Worm (Caenorhabditis elegans) whole organism, late embryonic: ENCODE measurements around the gene Y54F10BM.12.

ENCODE experiments used
- C38D4.7 ChIP-seq: fragments of 200-800 bp; sonication (Bioruptor generic); optimal IDR thresholded peaks from 2 replicates; lab custom pipeline; 2018; ENCODE audit warnings: mild to moderate bottlenecking, missing genetic modification characterization, moderate library complexity, missing compliant biosample characterization
- K02D7.2 ChIP-seq: sonication (generic microtip); optimal IDR thresholded peaks from 2 replicates; lab custom pipeline; 2017; ENCODE audit warnings: mild to moderate bottlenecking, missing genetic modification characterization, missing compliant biosample characterization
- K09A11.1 ChIP-seq: sonication (generic microtip); optimal IDR thresholded peaks from 2 replicates; lab custom pipeline; 2017; ENCODE audit warnings: antibody characterized with exemption, mild to moderate bottlenecking, missing genetic modification characterization, missing compliant biosample characterization; ENCODE audit not compliant: insufficient read depth
- ahr-1 ChIP-seq: sonication (generic microtip); optimal IDR thresholded peaks from 2 replicates; lab custom pipeline; 2016; ENCODE audit warnings: missing genetic modification characterization, missing compliant biosample characterization
- ama-1 ChIP-seq: fragments of 150-350 bp; optimal IDR thresholded peaks from 2 replicates; lab custom pipeline; 2014
- ceh-14 ChIP-seq: sonication (generic microtip); optimal IDR thresholded peaks from 2 replicates; lab custom pipeline; 2016; ENCODE audit warnings: missing genotype, missing genetic modification characterization, missing compliant biosample characterization
- ceh-19 ChIP-seq: fragments of 200-800 bp; sonication (Bioruptor generic); optimal IDR thresholded peaks from 2 replicates; lab custom pipeline; 2018; ENCODE audit warnings: mild to moderate bottlenecking, missing genetic modification characterization, missing compliant biosample characterization
- ceh-22 ChIP-seq: sonication (generic microtip); optimal IDR thresholded peaks from 2 replicates; lab custom pipeline; 2017; ENCODE audit warnings: missing biosample characterization, missing genetic modification characterization
- ceh-30 ChIP-seq: fragments of 150-350 bp; optimal IDR thresholded peaks from 2 replicates; lab custom pipeline; 2014; ENCODE audit warnings: missing biosample characterization, missing genetic modification characterization
- ceh-31 ChIP-seq: sonication (generic microtip); optimal IDR thresholded peaks from 2 replicates; lab custom pipeline; 2016; ENCODE audit warnings: missing genetic modification characterization, missing compliant biosample characterization
- ceh-45 ChIP-seq: fragments of 200-800 bp; sonication (Bioruptor generic); IDR thresholded peaks from 2 replicates; pipeline ENCODE4 v1.3.6; 2022; ENCODE audit warnings: missing genetic modification reagents, missing genetic modification characterization, missing compliant biosample characterization
- ceh-48 ChIP-seq: sonication (generic microtip); optimal IDR thresholded peaks from 2 replicates; lab custom pipeline; 2016; ENCODE audit warnings: missing genetic modification characterization, inconsistent platforms, missing compliant biosample characterization
- ceh-6 ChIP-seq: fragments of 200-800 bp; sonication (Bioruptor generic); optimal IDR thresholded peaks from 2 replicates; lab custom pipeline; 2018; ENCODE audit warnings: mild to moderate bottlenecking, missing genetic modification characterization, missing compliant biosample characterization
- ceh-9 ChIP-seq: sonication (generic microtip); optimal IDR thresholded peaks from 2 replicates; lab custom pipeline; 2016; ENCODE audit warnings: mild to moderate bottlenecking, missing genetic modification characterization, inconsistent platforms, missing compliant biosample characterization
- che-1 ChIP-seq: sonication (generic microtip); optimal IDR thresholded peaks from 2 replicates; lab custom pipeline; 2016; ENCODE audit warnings: mild to moderate bottlenecking, missing genetic modification characterization, missing compliant biosample characterization
- elt-2 ChIP-seq: sonication (generic microtip); optimal IDR thresholded peaks from 2 replicates; lab custom pipeline; 2016; ENCODE audit warnings: missing genetic modification reagents, missing genetic modification characterization, missing compliant biosample characterization
- ets-4 ChIP-seq: sonication (generic microtip); optimal IDR thresholded peaks from 2 replicates; lab custom pipeline; 2016; ENCODE audit warnings: missing genetic modification characterization, missing compliant biosample characterization
- eyg-1 ChIP-seq: sonication (generic microtip); optimal IDR thresholded peaks from 2 replicates; lab custom pipeline; 2016; ENCODE audit warnings: missing genotype, missing genetic modification characterization, missing compliant biosample characterization
- fkh-6 ChIP-seq: sonication (generic microtip); optimal IDR thresholded peaks from 2 replicates; lab custom pipeline; 2016; ENCODE audit warnings: missing genetic modification characterization, missing compliant biosample characterization
- hlh-15 ChIP-seq: sonication (generic microtip); optimal IDR thresholded peaks from 2 replicates; lab custom pipeline; 2016; ENCODE audit warnings: missing genetic modification characterization, missing compliant biosample characterization
- lin-11 ChIP-seq: fragments of 200-800 bp; sonication (Bioruptor generic); optimal IDR thresholded peaks from 2 replicates; lab custom pipeline; 2018; ENCODE audit warnings: mild to moderate bottlenecking, missing genetic modification characterization, missing compliant biosample characterization
- madf-2 ChIP-seq: sonication (generic microtip); optimal IDR thresholded peaks from 2 replicates; lab custom pipeline; 2017; ENCODE audit warnings: missing genetic modification characterization, missing compliant biosample characterization
- nfya-1 ChIP-seq: sonication (generic microtip); optimal IDR thresholded peaks from 2 replicates; lab custom pipeline; 2017; ENCODE audit warnings: missing genetic modification characterization, mild to moderate bottlenecking, missing compliant biosample characterization, antibody characterized with exemption, moderate library complexity
- nhr-232 ChIP-seq: sonication (generic microtip); optimal IDR thresholded peaks from 2 replicates; lab custom pipeline; 2016; ENCODE audit warnings: missing genetic modification characterization, missing compliant biosample characterization
- npax-4 ChIP-seq: sonication (generic microtip); optimal IDR thresholded peaks from 2 replicates; lab custom pipeline; 2016; ENCODE audit warnings: missing genetic modification characterization, missing compliant biosample characterization
- odd-2 ChIP-seq: sonication (generic microtip); optimal IDR thresholded peaks from 2 replicates; lab custom pipeline; 2017; ENCODE audit warnings: antibody characterized with exemption, mild to moderate bottlenecking, missing genetic modification characterization, missing compliant biosample characterization
- pag-3 ChIP-seq: sonication (generic microtip); optimal IDR thresholded peaks from 2 replicates; lab custom pipeline; 2016; ENCODE audit warnings: missing compliant biosample characterization, missing genetic modification characterization, borderline replicate concordance
- pat-9 ChIP-seq: fragments of 200-800 bp; sonication (Bioruptor generic); optimal IDR thresholded peaks from 2 replicates; lab custom pipeline; 2018; ENCODE audit warnings: mild to moderate bottlenecking, missing genetic modification characterization, moderate library complexity, missing compliant biosample characterization
- pax-1 ChIP-seq: fragments of 150-350 bp; optimal IDR thresholded peaks from 2 replicates; lab custom pipeline; 2014; ENCODE audit warnings: missing biosample characterization, missing genetic modification characterization
- pqm-1 ChIP-seq: sonication (generic microtip); optimal IDR thresholded peaks from 2 replicates; lab custom pipeline; 2016; ENCODE audit warnings: missing genetic modification characterization, missing compliant biosample characterization
- syd-9 ChIP-seq: sonication (generic microtip); optimal IDR thresholded peaks from 2 replicates; lab custom pipeline; 2016; ENCODE audit warnings: mild to moderate bottlenecking, missing genetic modification characterization, moderate library complexity, missing compliant biosample characterization
- tbx-2 ChIP-seq: sonication (generic microtip); optimal IDR thresholded peaks from 2 replicates; lab custom pipeline; 2016; ENCODE audit warnings: missing genetic modification characterization, missing compliant biosample characterization
- tbx-7 ChIP-seq: sonication (generic microtip); optimal IDR thresholded peaks from 2 replicates; lab custom pipeline; 2016; ENCODE audit warnings: missing genotype, missing genetic modification characterization, missing compliant biosample characterization
- unc-3 ChIP-seq, 2 experiments: fragments of 200-800 bp in 1 of 2; sonication (Bioruptor generic) in 1 of 2; sonication (generic microtip) in 1 of 2; conservative IDR thresholded peaks in 1 of 2; optimal IDR thresholded peaks in 1 of 2; 2 replicates each; pipeline versions ENCODE4 v1.3.6 to Lab custom; 2016 to 2022; ENCODE audit warnings: missing compliant biosample characterization in 2 of 2, missing genetic modification characterization in 2 of 2, missing genetic modification reagents in 1 of 2
- unc-55 ChIP-seq: sonication (generic microtip); optimal IDR thresholded peaks from 2 replicates; lab custom pipeline; 2017; ENCODE audit warnings: missing biosample characterization, missing genetic modification reagents, missing genetic modification characterization

Gene Y54F10BM.12

ce11 chrIII:2330389-2330788 lies 910 bp upstream of the Y54F10BM.12 start:
- TF ChIP-seq eyg-1 (tag; lab: Kevin White, UChicago) = no peak
- TF ChIP-seq ahr-1 (tag; lab: Kevin White, UChicago) = no peak
- TF ChIP-seq ama-1 (lab: Kevin White, UChicago) = no peak
- TF ChIP-seq fkh-6 (tag; lab: Kevin White, UChicago) = no peak
- no peak for TF ChIP-seq nfya-1 (tag; lab: Kevin White, UChicago)
- TF ChIP-seq pag-3 (tag; lab: Kevin White, UChicago) = no peak
- no peak for TF ChIP-seq ceh-45
- no peak for TF ChIP-seq nhr-232
- no peak for TF ChIP-seq ceh-14
- TF ChIP-seq madf-2 = no peak
- TF ChIP-seq pax-1 (tag; lab: Kevin White, UChicago) = no peak
- TF ChIP-seq tbx-2 (tag; lab: Kevin White, UChicago) = no peak
- no peak for TF ChIP-seq hlh-15 (tag; lab: Kevin White, UChicago)
- TF ChIP-seq C38D4.7 (GFP tag; lab: Kevin White, UChicago) = no peak
- no peak for TF ChIP-seq che-1 (tag; lab: Kevin White, UChicago)
- TF ChIP-seq ceh-22 = no peak

DNA sequence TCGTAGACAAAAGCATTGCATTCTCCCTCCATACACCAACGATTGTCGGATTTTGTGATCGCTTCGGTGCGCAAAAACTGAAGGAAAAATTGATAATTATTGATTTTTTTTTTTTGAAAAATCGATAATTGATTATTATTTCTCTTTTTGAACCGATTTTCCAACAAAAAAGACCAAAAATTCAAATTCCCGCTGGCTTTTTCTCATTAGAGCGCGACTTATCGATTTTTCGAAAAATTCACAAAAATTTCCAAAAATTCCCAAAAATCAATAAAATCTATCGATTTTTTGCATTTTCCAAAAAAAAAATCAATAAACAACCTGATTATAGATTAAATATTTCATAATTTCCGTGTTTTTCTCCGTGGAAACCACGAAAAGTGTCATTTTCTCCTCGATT lies 867 bp downstream of the Y54F10BM.12 start:
- TF ChIP-seq ahr-1 (tag; lab: Kevin White, UChicago) (no peak), ceh-6 (GFP tag; lab: Kevin White, UChicago) (no peak), ceh-48 (tag; lab: Kevin White, UChicago) (peak; percentile 60), odd-2 (tag; lab: Kevin White, UChicago) (no peak)

DNA sequence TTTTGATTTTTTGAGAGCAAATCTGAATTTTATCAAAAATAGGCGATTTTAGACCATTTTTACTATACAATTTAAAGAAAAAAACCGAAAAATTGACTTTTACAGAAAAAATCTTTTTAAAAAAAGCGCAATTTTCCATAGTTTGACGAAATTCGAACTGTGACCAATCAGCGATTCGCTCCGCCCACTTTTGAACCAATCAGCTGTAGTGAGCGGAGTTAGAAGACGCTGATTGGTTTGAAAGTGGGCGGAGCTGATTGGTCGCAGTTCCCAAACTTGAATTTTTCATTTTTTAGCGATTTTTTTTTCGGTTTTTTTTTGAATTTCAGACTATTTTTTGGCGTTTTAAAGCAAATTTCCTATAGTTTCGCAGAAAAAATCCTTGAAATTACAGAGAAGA lies 4.8 kb downstream of the Y54F10BM.12 start:
- TF ChIP-seq nfya-1 (tag; lab: Kevin White, UChicago) (peak; percentile 89), ama-1 (lab: Kevin White, UChicago) (no peak)

DNA sequence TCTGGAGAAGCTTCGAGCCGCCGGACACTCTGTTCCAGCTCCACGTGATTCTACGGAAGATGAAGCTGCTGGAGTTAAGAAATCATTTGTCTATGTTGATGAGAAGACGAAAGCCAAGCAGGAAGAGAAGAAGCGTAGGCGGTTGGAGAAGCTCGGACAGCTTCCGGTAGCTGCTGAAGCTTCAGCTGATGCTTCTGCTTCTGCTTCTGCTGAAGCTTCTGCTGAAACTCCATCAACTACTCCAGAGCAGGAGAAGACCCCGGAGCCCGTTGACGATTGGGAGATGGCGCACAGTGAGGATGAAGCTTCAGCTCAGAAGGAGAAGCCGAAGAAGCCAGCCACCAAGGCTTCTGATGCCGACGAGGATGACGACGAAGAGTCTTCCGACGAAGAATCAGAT lies 13.0 kb downstream of the Y54F10BM.12 start:
- TF ChIP-seq unc-55 (GFP tag; lab: Kevin White, UChicago) (no peak), syd-9 (tag; lab: Kevin White, UChicago) (no peak), ets-4 (tag; lab: Kevin White, UChicago) (no peak), ceh-9 (no peak), K02D7.2 (no peak), ceh-19 (GFP tag; lab: Kevin White, UChicago) (no peak), unc-3 (GFP tag; conservative IDR thresholded peaks at IDR 0.05; lab: Robert Waterston, UW) (no peak), unc-3 (tag; optimal IDR thresholded peaks at IDR 0.05; lab: Kevin White, UChicago) (no peak), npax-4 (tag; lab: Kevin White, UChicago) (no peak), K09A11.1 (tag; lab: Kevin White, UChicago) (no peak), tbx-2 (tag; lab: Kevin White, UChicago) (no peak), nfya-1 (tag; lab: Kevin White, UChicago) (no peak), pqm-1 (tag; lab: Kevin White, UChicago) (no peak), pat-9 (tag; lab: Kevin White, UChicago) (no peak), lin-11 (tag; lab: Kevin White, UChicago) (no peak), fkh-6 (tag; lab: Kevin White, UChicago) (no peak), ceh-30 (tag; lab: Kevin White, UChicago) (no peak), ceh-48 (tag; lab: Kevin White, UChicago) (no peak), elt-2 (tag; lab: Kevin White, UChicago) (no peak), tbx-7 (tag; lab: Kevin White, UChicago) (no peak)

- no peak for TF ChIP-seq ceh-48 (tag; lab: Kevin White, UChicago)
- no peak for TF ChIP-seq ceh-31 (tag; lab: Kevin White, UChicago)
These were observed 14.8 kb downstream of the Y54F10BM.12 start for ce11 chrIII:2314678-2315077.
